Worm (Caenorhabditis elegans) whole organism, midembryonic: Measurements from ENCODE around the gene metl-1.

Experiments used
- T22C8.4 ChIP-seq: fragments of 200-800 bp; sonication (Bioruptor generic); IDR thresholded peaks from 2 replicates; pipeline ENCODE4 v1.3.6; 2022; ENCODE audit warnings: missing genetic modification characterization, missing compliant biosample characterization
- cog-1 ChIP-seq: sonication (generic microtip); optimal IDR thresholded peaks from 2 replicates; lab custom pipeline; 2016; ENCODE audit warnings: missing genetic modification characterization, missing compliant biosample characterization
- flt-1 ChIP-seq: fragments of 200-800 bp; sonication (Bioruptor generic); IDR thresholded peaks from 2 replicates; pipeline ENCODE4 v1.3.6; 2022; ENCODE audit warnings: missing genetic modification characterization, missing compliant biosample characterization
- klf-2 ChIP-seq: fragments of 200-800 bp; sonication (Bioruptor generic); conservative IDR thresholded peaks from 2 replicates; pipeline ENCODE4 v1.3.6; 2022; ENCODE audit warnings: missing genetic modification reagents, missing genetic modification characterization, missing compliant biosample characterization
- med-1 ChIP-seq: sonication (generic microtip); optimal IDR thresholded peaks from 2 replicates; lab custom pipeline; 2017; ENCODE audit warnings: missing genetic modification characterization, mild to moderate bottlenecking, missing compliant biosample characterization, antibody characterized with exemption, missing genetic modification reagents; ENCODE audit not compliant: insufficient read depth
- ref-1 ChIP-seq: fragments of 200-800 bp; sonication (Bioruptor generic); conservative IDR thresholded peaks from 2 replicates; pipeline ENCODE4 v1.3.6; 2022; ENCODE audit warnings: missing genetic modification reagents, missing genetic modification characterization, missing compliant biosample characterization
- tab-1 ChIP-seq: fragments of 200-800 bp; sonication (Bioruptor generic); IDR thresholded peaks from 2 replicates; pipeline ENCODE4 v1.3.6; 2022; ENCODE audit warnings: missing genetic modification characterization, missing compliant biosample characterization
- ztf-23 ChIP-seq: fragments of 200-800 bp; sonication (Bioruptor generic); IDR thresholded peaks from 2 replicates; pipeline ENCODE4 v1.3.6; 2022; ENCODE audit warnings: missing genetic modification reagents, missing genetic modification characterization, missing compliant biosample characterization
- ztf-29 ChIP-seq: fragments of 200-800 bp; sonication (Bioruptor generic); IDR thresholded peaks from 2 replicates; pipeline ENCODE4 v1.3.6; 2022; ENCODE audit warnings: missing genetic modification reagents, missing genetic modification characterization, missing compliant biosample characterization

The metl-1 gene

ce11 chrII:11473525-11474181, at the start of gene metl-1, which contains the start of gene W02B12.11:
metl-1 (minus strand) TSS chrII:11473575.
W02B12.11 (plus strand) TSS chrII:11473861.
- TF ChIP-seq T22C8.4 (GFP tag; lab: Robert Waterston, UW) (no peak), klf-2 (GFP tag; lab: Robert Waterston, UW) (no peak), med-1 (GFP tag; lab: Kevin White, UChicago) (peak; percentile 49), flt-1 (peak; percentile 63; the same call in 1 of the 2 replicates), ref-1 (GFP tag; lab: Robert Waterston, UW) (no peak), cog-1 (tag; lab: Kevin White, UChicago) (peak; percentile 50), ztf-29 (GFP tag; lab: Robert Waterston, UW) (no peak), ztf-23 (GFP tag; lab: Robert Waterston, UW) (peak; percentile 63; the same call in 1 of the 2 replicates), tab-1 (GFP tag; lab: Robert Waterston, UW) (0 out of 2 replicates have a peak, but pooled peaks have one; percentile 62)

DNA sequence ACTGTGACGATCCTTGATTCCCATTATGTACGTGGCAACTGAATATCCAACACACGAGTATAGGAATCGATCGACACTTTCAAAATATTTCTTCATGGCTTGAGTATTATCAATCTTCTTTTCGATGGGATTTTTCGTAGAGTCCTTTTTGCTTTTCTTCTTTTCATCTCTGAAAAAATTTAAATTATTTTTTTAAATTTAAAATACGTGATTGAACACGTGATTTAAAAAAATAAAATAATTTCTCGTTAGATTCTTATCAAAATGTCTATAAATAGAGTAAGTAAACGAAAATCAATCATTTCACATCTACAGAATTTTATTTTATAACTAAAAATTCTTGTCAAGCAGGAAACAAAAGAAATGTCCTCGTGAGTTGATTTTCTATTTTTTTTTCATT, 47.9 kb upstream of the metl-1 start, which contains the start of gene Y62F5A.10:
Y62F5A.10 (plus strand) TSS at position 301 of the 400 bp plus-strand sequence.
- TF ChIP-seq flt-1 (no peak), T22C8.4 (GFP tag; lab: Robert Waterston, UW) (no peak), ztf-29 (GFP tag; lab: Robert Waterston, UW) (no peak), cog-1 (tag; lab: Kevin White, UChicago) (no peak), ztf-23 (GFP tag; lab: Robert Waterston, UW) (no peak), ref-1 (GFP tag; lab: Robert Waterston, UW) (no peak), med-1 (GFP tag; lab: Kevin White, UChicago) (no peak), tab-1 (GFP tag; lab: Robert Waterston, UW) (no peak), klf-2 (GFP tag; lab: Robert Waterston, UW) (no peak)

ce11 chrII:11518184-11518583, 44.8 kb upstream of the metl-1 start, which contains the start of gene B0334.10:
B0334.10 (plus strand) TSS chrII:11518484.
- no peak for TF ChIP-seq ztf-29 (GFP tag; lab: Robert Waterston, UW)
- TF ChIP-seq med-1 (GFP tag; lab: Kevin White, UChicago) = no peak
- no peak for TF ChIP-seq cog-1 (tag; lab: Kevin White, UChicago)
- no peak for TF ChIP-seq T22C8.4 (GFP tag; lab: Robert Waterston, UW)
- no peak for TF ChIP-seq ref-1 (GFP tag; lab: Robert Waterston, UW)
- TF ChIP-seq tab-1 (GFP tag; lab: Robert Waterston, UW) = no peak
- TF ChIP-seq klf-2 (GFP tag; lab: Robert Waterston, UW) = no peak
- TF ChIP-seq ztf-23 (GFP tag; lab: Robert Waterston, UW) = no peak
- no peak for TF ChIP-seq flt-1

- TF ChIP-seq ref-1 (GFP tag; lab: Robert Waterston, UW) = no peak
- TF ChIP-seq cog-1 (tag; lab: Kevin White, UChicago) = no peak
- TF ChIP-seq T22C8.4 (GFP tag; lab: Robert Waterston, UW) = no peak
- no peak for TF ChIP-seq tab-1 (GFP tag; lab: Robert Waterston, UW)
- TF ChIP-seq ztf-23 (GFP tag; lab: Robert Waterston, UW) = no peak
- TF ChIP-seq flt-1 = no peak
- TF ChIP-seq klf-2 (GFP tag; lab: Robert Waterston, UW) = no peak
- TF ChIP-seq ztf-29 (GFP tag; lab: Robert Waterston, UW) = no peak
- TF ChIP-seq med-1 (GFP tag; lab: Kevin White, UChicago) = no peak
Observed at ce11 chrII:11514775-11515174, 41.4 kb upstream of the metl-1 start, which contains the start of gene srh-44. srh-44 (plus strand) TSS chrII:11515075.

DNA sequence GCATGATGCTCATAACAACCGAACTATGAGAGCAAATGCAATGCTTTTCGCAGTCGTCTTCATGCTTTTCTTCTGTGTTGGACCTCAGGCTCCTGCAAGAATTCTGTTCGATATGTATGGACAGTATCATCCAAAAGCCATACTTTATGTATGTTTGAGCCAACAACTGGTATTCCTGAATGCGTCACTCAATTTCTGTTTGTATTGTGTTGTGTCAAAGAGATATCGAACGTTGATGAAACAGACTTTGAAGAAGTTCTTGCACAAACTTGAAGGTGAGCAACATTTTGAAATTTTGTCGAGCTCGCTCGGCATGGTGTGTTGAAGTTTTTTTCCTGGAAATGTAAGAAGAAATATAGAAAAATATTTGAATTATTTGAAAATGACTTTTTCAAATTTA, 39.5 kb upstream of the metl-1 start:
- no peak for TF ChIP-seq med-1 (GFP tag; lab: Kevin White, UChicago)
- TF ChIP-seq flt-1 = no peak
- TF ChIP-seq klf-2 (GFP tag; lab: Robert Waterston, UW) = no peak
- no peak for TF ChIP-seq T22C8.4 (GFP tag; lab: Robert Waterston, UW)
- TF ChIP-seq ztf-23 (GFP tag; lab: Robert Waterston, UW) = no peak

DNA sequence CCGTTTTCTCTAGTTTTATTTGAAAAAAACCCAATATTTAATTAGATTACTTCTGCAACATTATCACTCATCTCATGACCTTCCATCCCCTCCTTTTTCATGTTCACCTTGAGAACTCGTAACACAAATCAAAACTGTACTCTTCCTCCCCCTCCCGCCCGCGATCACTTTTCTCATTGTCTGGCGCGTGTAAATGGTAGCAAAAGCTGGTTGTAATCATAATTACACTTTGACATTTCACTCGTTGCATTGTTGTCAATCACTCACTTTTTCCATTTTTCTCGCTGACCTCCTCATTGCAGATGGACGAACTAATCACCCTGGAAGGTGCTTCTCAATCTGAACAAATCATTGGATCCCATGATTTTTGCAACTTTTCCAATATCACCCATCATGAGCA, 37.0 kb upstream of the metl-1 start, which contains the start of gene npr-41:
npr-41 (plus strand) TSS at position 301 of the 400 bp plus-strand sequence.
- TF ChIP-seq flt-1 = no peak
- no peak for TF ChIP-seq tab-1 (GFP tag; lab: Robert Waterston, UW)
- TF ChIP-seq med-1 (GFP tag; lab: Kevin White, UChicago) = no peak
- TF ChIP-seq cog-1 (tag; lab: Kevin White, UChicago) = no peak
- TF ChIP-seq ztf-23 (GFP tag; lab: Robert Waterston, UW) = no peak
- TF ChIP-seq klf-2 (GFP tag; lab: Robert Waterston, UW) = no peak
- no peak for TF ChIP-seq T22C8.4 (GFP tag; lab: Robert Waterston, UW)
- TF ChIP-seq ztf-29 (GFP tag; lab: Robert Waterston, UW) = no peak
- TF ChIP-seq ref-1 (GFP tag; lab: Robert Waterston, UW) = no peak

ce11 chrII:11503761-11504160, 30.4 kb upstream of the metl-1 start:
- TF ChIP-seq cog-1 (tag; lab: Kevin White, UChicago) (no peak), ztf-29 (GFP tag; lab: Robert Waterston, UW) (peak; percentile 67; the same call in 1 of the 2 replicates)

DNA sequence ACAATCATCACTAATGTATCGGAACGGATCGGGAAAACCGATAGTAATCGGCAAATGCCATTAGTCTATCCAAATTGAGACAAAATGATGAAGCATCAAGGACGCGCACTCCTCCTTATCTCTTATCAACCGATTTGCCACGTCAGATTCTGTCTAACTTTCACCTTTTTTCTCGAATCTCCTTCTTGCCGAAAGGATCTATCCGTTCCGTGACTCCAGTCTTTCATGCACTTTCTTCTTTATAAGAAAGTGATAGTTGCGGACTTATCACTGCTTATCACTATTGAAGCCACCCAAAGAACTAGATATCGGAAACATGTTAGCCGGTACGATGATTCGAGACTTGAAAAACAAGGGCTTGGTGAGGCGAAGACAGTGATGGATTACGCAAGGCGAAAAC, 28.6 kb upstream of the metl-1 start:
- TF ChIP-seq med-1 (GFP tag; lab: Kevin White, UChicago) = no peak
- TF ChIP-seq T22C8.4 (GFP tag; lab: Robert Waterston, UW) = no peak
- TF ChIP-seq ref-1 (GFP tag; lab: Robert Waterston, UW) = no peak
- TF ChIP-seq tab-1 (GFP tag; lab: Robert Waterston, UW) = no peak
- TF ChIP-seq cog-1 (tag; lab: Kevin White, UChicago) = no peak
- no peak for TF ChIP-seq flt-1
- TF ChIP-seq ztf-29 (GFP tag; lab: Robert Waterston, UW) = no peak
- no peak for TF ChIP-seq ztf-23 (GFP tag; lab: Robert Waterston, UW)
- no peak for TF ChIP-seq klf-2 (GFP tag; lab: Robert Waterston, UW)

- TF ChIP-seq klf-2 (GFP tag; lab: Robert Waterston, UW) (no peak), ztf-29 (GFP tag; lab: Robert Waterston, UW) (no peak), med-1 (GFP tag; lab: Kevin White, UChicago) (no peak), ztf-23 (GFP tag; lab: Robert Waterston, UW) (no peak), flt-1 (no peak), tab-1 (GFP tag; lab: Robert Waterston, UW) (no peak), cog-1 (tag; lab: Kevin White, UChicago) (no peak), ref-1 (GFP tag; lab: Robert Waterston, UW) (no peak), T22C8.4 (GFP tag; lab: Robert Waterston, UW) (no peak)
Observed at ce11 chrII:11500198-11500597, 26.8 kb upstream of the metl-1 start, which contains the start of gene B0334.20. B0334.20 (minus strand) TSS chrII:11500459.
